Fruit fly (Drosophila melanogaster) S2 (cell line): ENCODE results near the gene Smyd3.
A peak's percentile ranks its signal among the peaks of the same experiment; 100 is the strongest.

ENCODE experiments used
- CG8478 ChIP-seq: fragments of >200 bp; optimal IDR thresholded peaks from 2 replicates; lab custom pipeline; 2018
- CTCF ChIP-seq, 2 experiments: fragments of >200 bp; optimal IDR thresholded peaks; 2 replicates each; lab custom pipeline; 2018

DNA sequence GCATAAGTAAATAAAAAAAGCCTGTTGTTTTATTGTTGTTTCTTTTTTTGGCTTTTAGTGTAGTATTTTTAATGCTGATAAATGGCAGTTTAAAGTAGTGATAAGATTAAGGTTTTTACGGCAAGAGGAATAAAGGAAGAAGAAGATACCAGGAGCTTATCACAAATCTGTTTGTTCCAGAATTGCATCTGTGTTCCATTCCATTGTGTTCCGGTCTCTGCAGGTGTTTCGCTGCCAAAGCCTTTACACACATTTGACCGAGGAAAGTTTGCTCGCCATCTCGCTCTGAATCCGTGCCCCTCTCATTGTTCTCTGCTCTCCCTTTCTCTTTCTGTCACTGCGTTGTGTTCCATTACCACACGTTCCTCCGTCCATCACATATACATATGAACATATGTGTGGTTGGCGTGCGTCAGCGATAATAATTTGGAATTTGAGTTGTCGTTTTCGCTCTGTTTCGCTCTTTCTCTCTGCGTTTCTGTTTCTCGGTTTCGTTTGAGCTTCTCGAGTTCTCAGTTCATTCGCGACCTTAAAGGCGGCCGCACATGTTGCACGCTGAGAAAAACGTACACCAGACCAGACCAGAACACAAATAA is 49.7 kb upstream of the Smyd3 start:
- TF ChIP-seq CTCF (optimal IDR thresholded peaks at IDR 0.05; lab: Kevin White, UChicago) (peak in 1 of 2 experiments; percentile 31), CG8478 (no peak)
